Fruit fly (Drosophila melanogaster) whole organism, adult: ENCODE results near the gene CG4291.

Experiments
- CG14711 ChIP-seq: fragments of 200-800 bp; sonication (Bioruptor generic); optimal IDR thresholded peaks from 2 replicates; lab custom pipeline; 2018; ENCODE audit warnings: missing biosample characterization, mild to moderate bottlenecking, missing genetic modification characterization, moderate library complexity
- CG7045 ChIP-seq: fragments of 200-800 bp; sonication (Bioruptor generic); optimal IDR thresholded peaks from 2 replicates; lab custom pipeline; 2017; ENCODE audit warnings: missing biosample characterization, mild to moderate bottlenecking, missing genetic modification characterization
- tj ChIP-seq: fragments of 200-800 bp; sonication (Bioruptor generic); optimal IDR thresholded peaks from 3 replicates; lab custom pipeline; 2017; ENCODE audit warnings: missing biosample characterization, mild to moderate bottlenecking, missing genetic modification characterization, moderate library complexity

DNA sequence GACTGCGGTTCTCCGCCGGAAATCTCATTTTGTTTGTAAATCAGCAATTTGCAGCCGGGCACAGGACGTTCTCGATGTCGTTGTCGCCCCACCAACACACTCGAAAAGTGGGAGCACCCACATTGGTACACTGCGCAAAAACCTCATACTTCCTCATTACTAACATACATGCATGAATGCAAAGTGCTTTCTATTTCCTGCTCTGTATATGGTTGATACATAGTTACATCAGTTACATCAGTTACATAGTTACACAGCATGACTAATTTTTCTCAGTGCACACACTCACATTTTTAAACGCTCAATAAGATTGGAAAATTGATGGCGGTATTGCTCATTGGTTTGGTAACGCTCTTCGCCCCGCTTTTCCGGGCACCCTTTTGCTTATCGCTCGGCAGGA, 44.6 kb upstream of the CG4291 start:
- TF ChIP-seq tj (GFP tag; lab: Kevin White, UChicago) (no peak), CG14711 (tag; lab: Kevin White, UChicago) (no peak), CG7045 (GFP tag; lab: Kevin White, UChicago) (no peak)
